Fruit fly (Drosophila melanogaster): ENCODE data around the gene CG7330.
A peak's percentile ranks its signal among the peaks of the same experiment; 100 is the strongest.

Gene CG7330

DNA sequence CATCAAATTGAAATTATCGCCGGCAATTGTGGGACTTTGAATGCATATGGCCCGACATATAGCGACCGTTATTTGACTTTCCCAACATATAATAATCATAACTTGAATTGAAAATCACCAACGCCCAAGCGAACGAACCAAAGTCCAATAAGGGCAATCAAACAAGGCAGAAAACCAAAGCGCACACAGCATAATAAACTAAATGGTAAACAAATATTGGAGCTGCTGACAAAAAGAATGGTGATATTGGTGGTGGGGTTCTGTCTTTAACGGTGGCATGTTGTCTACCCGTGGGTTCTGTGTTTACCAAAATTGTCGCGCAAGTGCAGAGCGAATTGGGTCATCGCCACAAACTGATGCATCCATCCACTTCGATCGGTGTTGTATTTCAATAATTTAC, 49.4 kb downstream of the CG7330 start (continued):
- TF ChIP-seq vvl (GFP tag; IDR thresholded peaks at IDR 0.05) (peak; percentile 22; the same call in 1 of the 2 replicates), CG2678 (tag; optimal IDR thresholded peaks at IDR 0.05) (peak; percentile 5), knrl (GFP tag; IDR thresholded peaks at IDR 0.05; ENCODE audit: partially characterized antibody) (no peak), CG13424 (tag; optimal IDR thresholded peaks at IDR 0.05) (no peak), lmd (GFP tag; IDR thresholded peaks at IDR 0.05) (no peak), inv (GFP tag; IDR thresholded peaks at IDR 0.05; ENCODE audit: partially characterized antibody) (no peak), Eip74EF (GFP tag; optimal IDR thresholded peaks at IDR 0.05) (no peak), slp2 (GFP tag; optimal IDR thresholded peaks at IDR 0.05) (no peak), ara (GFP tag; IDR thresholded peaks at IDR 0.05) (no peak; the same call in 1 of the 2 replicates), CG3407 (GFP tag; optimal IDR thresholded peaks at IDR 0.05) (peak; percentile 34), unpg (GFP tag; optimal IDR thresholded peaks at IDR 0.05) (peak; percentile 24), otp (GFP tag; IDR thresholded peaks at IDR 0.05) (0 out of 3 replicates have a peak, but pooled peaks have one; percentile 4), CG7928 (GFP tag; optimal IDR thresholded peaks at IDR 0.05) (no peak), dmrt99B (tag; optimal IDR thresholded peaks at IDR 0.05) (peak; percentile 11), Awh (GFP tag; IDR thresholded peaks at IDR 0.05) (0 out of 2 replicates have a peak, but pooled peaks have one; percentile 10), CG10565 (GFP tag; optimal IDR thresholded peaks at IDR 0.05) (no peak), Atf3 (GFP tag; optimal IDR thresholded peaks at IDR 0.05) (no peak)

DNA sequence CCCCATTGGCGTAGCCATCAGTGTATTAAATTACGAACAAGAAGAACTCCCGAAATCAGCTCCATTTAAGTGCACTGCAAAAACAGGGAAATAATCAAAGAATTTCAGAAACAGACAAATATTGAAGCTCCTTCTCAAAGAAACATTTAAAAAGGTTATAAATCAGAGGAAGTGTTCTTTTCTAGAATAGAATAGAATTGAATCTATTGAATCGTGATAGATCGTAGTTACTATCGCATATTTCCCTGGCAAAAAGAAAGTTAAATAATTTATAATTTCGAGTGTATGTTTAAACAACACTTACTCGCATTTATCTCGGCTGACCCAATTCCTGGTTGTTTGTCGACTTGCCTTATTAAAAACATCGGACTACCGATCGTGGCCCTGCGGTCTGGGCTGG, 50.0 kb downstream of the CG7330 start:
- TF ChIP-seq CG15601 (tag; optimal IDR thresholded peaks at IDR 0.05), result no peak
- TF ChIP-seq chm (GFP tag; IDR thresholded peaks at IDR 0.05), result no peak
- peak; percentile 41 for TF ChIP-seq CG10979 (tag; optimal IDR thresholded peaks at IDR 0.05)
- TF ChIP-seq dmrt11E (tag; optimal IDR thresholded peaks at IDR 0.05), result peak; percentile 22
- no peak for TF ChIP-seq CG10274 (GFP tag; optimal IDR thresholded peaks at IDR 0.05)
- peak; percentile 14 for TF ChIP-seq CG14710 (tag; optimal IDR thresholded peaks at IDR 0.05)
- TF ChIP-seq slbo (GFP tag; IDR thresholded peaks at IDR 0.05), result no peak
- no peak for TF ChIP-seq CG2202 (tag; optimal IDR thresholded peaks at IDR 0.05)
- no peak for TF ChIP-seq CG10147 (GFP tag; optimal IDR thresholded peaks at IDR 0.05)
- TF ChIP-seq z (GFP tag; IDR thresholded peaks at IDR 0.05), result no peak
- no peak for TF ChIP-seq peb (GFP tag; IDR thresholded peaks at IDR 0.05)
- peak; percentile 38; the same call in 1 of the 3 replicates for TF ChIP-seq row (GFP tag; IDR thresholded peaks at IDR 0.05)
- TF ChIP-seq az2 (GFP tag; optimal IDR thresholded peaks at IDR 0.05), result peak; percentile 10
- TF ChIP-seq Side (GFP tag; optimal IDR thresholded peaks at IDR 0.05), result no peak
- TF ChIP-seq NFAT (GFP tag; IDR thresholded peaks at IDR 0.05), result no peak
- TF ChIP-seq bsh (GFP tag; optimal IDR thresholded peaks at IDR 0.05), result peak in 1 of 2 experiments; percentile 44
- TF ChIP-seq danr (GFP tag; IDR thresholded peaks at IDR 0.05), result no peak
- TF ChIP-seq Rx (GFP tag; IDR thresholded peaks at IDR 0.05), result no peak
- TF ChIP-seq Blimp-1 (GFP tag; optimal IDR thresholded peaks at IDR 0.05), result peak; percentile 33
- no peak for TF ChIP-seq tx (GFP tag; optimal IDR thresholded peaks at IDR 0.05)
- TF ChIP-seq Ravus (GFP tag; IDR thresholded peaks at IDR 0.05), result no peak
- TF ChIP-seq CG18262 (tag; optimal IDR thresholded peaks at IDR 0.05), result peak; percentile 11
- TF ChIP-seq CG11456 (GFP tag; IDR thresholded peaks at IDR 0.05), result no peak
- TF ChIP-seq CG9797 (GFP tag; optimal IDR thresholded peaks at IDR 0.05), result no peak
- TF ChIP-seq CG10462 (GFP tag; optimal IDR thresholded peaks at IDR 0.05), result no peak
- no peak for TF ChIP-seq Hr39 (optimal IDR thresholded peaks at IDR 0.05)
- TF ChIP-seq CG2199 (GFP tag; IDR thresholded peaks at IDR 0.05), result no peak
- no peak for TF ChIP-seq CG31388 (GFP tag; optimal IDR thresholded peaks at IDR 0.05)
- no peak for TF ChIP-seq h (optimal IDR thresholded peaks at IDR 0.05)
- peak; percentile 62 for TF ChIP-seq sens (GFP tag)
- TF ChIP-seq gem (tag; optimal IDR thresholded peaks at IDR 0.05), result peak; percentile 34
- TF ChIP-seq sisA (GFP tag; IDR thresholded peaks at IDR 0.05), result no peak
- no peak for TF ChIP-seq eve (GFP tag; optimal IDR thresholded peaks at IDR 0.05)
- TF ChIP-seq Dad (GFP tag; optimal IDR thresholded peaks at IDR 0.05), result no peak
- no peak for TF ChIP-seq esg (GFP tag; conservative IDR thresholded peaks at IDR 0.05)

Data from whole organism, embryonic.